Fruit fly (Drosophila melanogaster) whole organism, prepupa: Measurements from ENCODE around the gene Mes2.

Source experiments
- CG11294 ChIP-seq: fragments of 200-800 bp; sonication (Bioruptor generic); IDR thresholded peaks from 2 replicates; pipeline ENCODE4 v1.3.6; 2022; ENCODE audit warnings: missing biosample characterization, missing genetic modification characterization
- CG11762 ChIP-seq: fragments of 200-800 bp; sonication (Bioruptor generic); optimal IDR thresholded peaks from 3 replicates; lab custom pipeline; 2016; ENCODE audit warnings: missing biosample characterization, missing genetic modification characterization; ENCODE audit not compliant: insufficient read depth
- CG32006 ChIP-seq: fragments of 200-800 bp; sonication (Bioruptor generic); optimal IDR thresholded peaks from 3 replicates; lab custom pipeline; 2017; ENCODE audit warnings: missing biosample characterization, mild to moderate bottlenecking, missing genetic modification characterization
- CG6808 ChIP-seq: fragments of 200-800 bp; sonication (Bioruptor generic); optimal IDR thresholded peaks from 3 replicates; lab custom pipeline; 2017; ENCODE audit warnings: missing biosample characterization, missing genetic modification characterization, mild to moderate bottlenecking, moderate library complexity, missing genetic modification reagents
- CG7368 ChIP-seq: fragments of 200-800 bp; sonication (Bioruptor generic); optimal IDR thresholded peaks from 3 replicates; lab custom pipeline; 2016; ENCODE audit warnings: missing biosample characterization, missing genetic modification characterization
- CG8119 ChIP-seq: fragments of 200-800 bp; sonication (Bioruptor generic); IDR thresholded peaks from 3 replicates; pipeline ENCODE4 v1.3.6; 2022; ENCODE audit warnings: missing biosample characterization, missing genetic modification characterization
- CG8632 ChIP-seq: fragments of 200-800 bp; sonication (Bioruptor generic); optimal IDR thresholded peaks from 3 replicates; lab custom pipeline; 2016; ENCODE audit warnings: missing biosample characterization, missing genetic modification characterization
- CG9139 ChIP-seq: fragments of 200-800 bp; sonication (Bioruptor generic); optimal IDR thresholded peaks from 3 replicates; lab custom pipeline; 2017; ENCODE audit warnings: missing biosample characterization, mild to moderate bottlenecking, missing genetic modification characterization
- Eip75B ChIP-seq: fragments of 200-800 bp; sonication (Bioruptor generic); optimal IDR thresholded peaks from 3 replicates; lab custom pipeline; 2016; ENCODE audit warnings: missing biosample characterization, missing genetic modification characterization
- Ets96B ChIP-seq: fragments of 200-800 bp; optimal IDR thresholded peaks from 2 replicates; lab custom pipeline; 2019; ENCODE audit warnings: missing biosample characterization, mild to moderate bottlenecking, missing genetic modification characterization, moderate library complexity
- Hr39 ChIP-seq: fragments of 200-800 bp; sonication (Bioruptor generic); optimal IDR thresholded peaks from 2 replicates; lab custom pipeline; 2016; ENCODE audit warnings: missing biosample characterization, missing genetic modification characterization
- Hr4 ChIP-seq: fragments of 200-800 bp; sonication (Bioruptor generic); optimal IDR thresholded peaks from 3 replicates; lab custom pipeline; 2016; ENCODE audit warnings: missing biosample characterization, missing genetic modification characterization
- Sox102F ChIP-seq: fragments of 200-800 bp; sonication (Bioruptor generic); optimal IDR thresholded peaks from 2 replicates; lab custom pipeline; 2016; ENCODE audit warnings: missing biosample characterization, mild to moderate bottlenecking, missing genetic modification characterization
- Sox15 ChIP-seq: fragments of 200-800 bp; sonication (Bioruptor generic); optimal IDR thresholded peaks from 3 replicates; lab custom pipeline; 2016; ENCODE audit warnings: missing biosample characterization, missing genetic modification characterization
- esn ChIP-seq: fragments of 200-800 bp; sonication (Bioruptor generic); optimal IDR thresholded peaks from 2 replicates; lab custom pipeline; 2016; ENCODE audit warnings: missing biosample characterization, mild to moderate bottlenecking, missing genetic modification characterization, moderate library complexity
- lz ChIP-seq: fragments of 200-800 bp; sonication (Bioruptor generic); optimal IDR thresholded peaks from 3 replicates; lab custom pipeline; 2016; ENCODE audit warnings: missing biosample characterization, missing genetic modification characterization
- net ChIP-seq: fragments of 200-800 bp; sonication (Bioruptor generic); optimal IDR thresholded peaks from 3 replicates; lab custom pipeline; 2016; ENCODE audit warnings: missing biosample characterization, missing genetic modification characterization
- svp ChIP-seq: fragments of 200-800 bp; sonication (Bioruptor generic); peaks from one replicate; lab custom pipeline; 2016; ENCODE audit warnings: missing biosample characterization, missing genetic modification characterization
- topi ChIP-seq: fragments of 200-800 bp; sonication (Bioruptor generic); optimal IDR thresholded peaks from 3 replicates; lab custom pipeline; 2016; ENCODE audit warnings: missing biosample characterization, missing genetic modification characterization

Gene Mes2

DNA sequence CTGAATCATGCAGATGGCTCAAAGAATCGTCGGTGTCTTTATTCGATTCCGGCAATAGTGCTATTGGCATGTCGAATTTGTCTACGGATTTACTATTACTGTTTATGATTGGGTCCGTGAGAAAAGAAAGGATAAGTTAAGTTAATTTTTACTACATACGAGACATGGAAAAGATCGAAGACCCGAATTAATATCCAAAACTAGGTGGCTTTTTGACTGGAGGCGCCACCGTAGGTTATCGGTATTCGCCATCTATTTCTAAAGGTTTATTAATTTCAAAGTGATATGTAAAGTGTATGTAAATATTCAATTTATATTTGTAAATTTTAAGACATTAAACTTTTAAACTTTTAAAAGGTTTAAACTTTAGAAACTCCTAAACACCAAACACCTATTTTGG, 12.7 kb downstream of the Mes2 start:
- TF ChIP-seq CG7368 (GFP tag; lab: Kevin White, UChicago): no peak
- TF ChIP-seq CG8119 (GFP tag; lab: Robert Waterston, UW): no peak

DNA sequence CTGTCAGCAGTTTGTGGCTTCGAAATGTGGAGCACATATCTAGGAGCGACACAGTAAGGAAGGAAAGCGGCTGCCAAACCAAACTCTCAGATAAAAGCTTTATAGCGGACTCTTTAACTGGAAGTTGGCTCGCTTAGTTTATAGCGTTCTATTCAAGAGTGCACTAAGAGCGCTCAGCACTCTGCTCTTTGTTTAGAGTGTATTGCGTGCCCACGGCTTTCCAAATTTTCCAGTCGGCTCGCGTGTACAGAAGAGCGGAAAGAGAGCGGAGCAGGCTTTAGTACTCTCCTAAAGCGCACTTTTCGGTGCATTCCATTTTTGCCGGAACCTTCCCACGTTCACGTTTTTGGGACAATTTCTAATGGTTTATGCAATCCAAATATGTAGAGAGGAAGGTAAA, 14.9 kb downstream of the Mes2 start:
- no peak for TF ChIP-seq CG11294 (GFP tag; lab: Robert Waterston, UW)

dm6 chr3L:22982040-22982439, 36.6 kb downstream of the Mes2 start:
- peak; percentile 41 for TF ChIP-seq svp (GFP tag; lab: Kevin White, UChicago)
- no peak for TF ChIP-seq CG8632 (GFP tag; lab: Kevin White, UChicago)
- no peak for TF ChIP-seq CG32006 (GFP tag; lab: Kevin White, UChicago)

DNA sequence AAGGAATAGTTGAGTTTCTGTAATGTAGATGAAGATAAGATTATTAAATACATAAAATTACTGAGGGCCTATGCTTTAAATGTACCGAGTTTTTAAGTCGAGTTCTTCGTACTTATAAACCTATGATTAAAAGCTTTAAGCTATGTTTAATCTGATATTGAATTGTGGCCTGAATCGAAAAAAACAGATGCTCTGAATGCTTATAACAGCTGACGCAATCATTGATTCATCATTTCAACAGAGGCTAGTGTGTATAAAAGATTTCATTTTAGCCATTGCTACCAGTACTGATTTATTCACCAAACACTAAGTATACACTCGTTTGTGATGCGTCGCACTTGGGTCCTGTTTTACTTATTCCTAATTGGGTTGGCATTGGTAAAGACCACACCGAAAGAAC, 41.9 kb downstream of the Mes2 start, which contains the start of gene CG32457:
CG32457 (plus strand) TSS at position 301 of the 400 bp plus-strand sequence.
- TF ChIP-seq CG6808: no peak
- TF ChIP-seq Eip75B (GFP tag; lab: Kevin White, UChicago): no peak
- TF ChIP-seq lz (GFP tag; lab: Kevin White, UChicago): no peak
- TF ChIP-seq topi (GFP tag; lab: Kevin White, UChicago): no peak
- TF ChIP-seq esn (GFP tag; lab: Kevin White, UChicago): no peak
- TF ChIP-seq CG11762: no peak
- TF ChIP-seq Sox15: no peak

- TF ChIP-seq Hr39 (GFP tag; lab: Kevin White, UChicago): no peak
Measured at dm6 chr3L:22989495-22989894, 44.0 kb downstream of the Mes2 start.

DNA sequence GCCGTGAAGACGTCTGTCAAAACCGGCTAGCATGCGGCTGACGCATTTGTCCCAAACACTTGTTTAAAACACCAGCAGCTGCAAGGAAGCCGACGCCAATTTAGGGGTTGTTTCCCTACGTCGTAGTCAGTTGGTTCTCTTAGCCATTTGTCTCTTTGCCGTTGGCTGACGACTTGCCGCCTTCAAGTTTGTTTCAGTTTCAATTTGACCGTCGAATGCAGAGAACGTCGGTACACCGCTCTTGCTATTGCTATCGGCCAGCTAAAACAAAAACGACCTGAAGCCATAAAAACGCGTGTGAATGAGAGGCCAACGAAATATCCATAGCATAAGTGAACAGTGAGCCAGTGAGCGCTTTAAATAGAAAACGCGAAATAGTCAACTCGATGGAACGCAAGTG, 52.7 kb downstream of the Mes2 start, which contains the start of gene nrm:
nrm (plus strand) TSS at position 197 of the 400 bp plus-strand sequence.
- no peak for TF ChIP-seq net (GFP tag; lab: Kevin White, UChicago)
- TF ChIP-seq CG9139: no peak
- no peak for TF ChIP-seq Hr4 (GFP tag; lab: Kevin White, UChicago)
- TF ChIP-seq Sox102F: no peak
- TF ChIP-seq Ets96B (tag; lab: Kevin White, UChicago): no peak
